Fruit fly (Drosophila melanogaster): ENCODE results near the gene Hus1-like.

Hus1-like gene

dm6 chr3R:4804126-4804649 is 7.7 kb downstream of the Hus1-like start:
- TF ChIP-seq fd96Ca (GFP tag; IDR thresholded peaks at IDR 0.05) (0 out of 3 replicates have a peak, but pooled peaks have one; percentile 20), Ets98B (GFP tag; IDR thresholded peaks at IDR 0.05) (no peak), gl (tag; optimal IDR thresholded peaks at IDR 0.05) (no peak), Pif1A (GFP tag; optimal IDR thresholded peaks at IDR 0.05) (no peak), CG10348 (GFP tag; IDR thresholded peaks at IDR 0.05) (no peak)

DNA sequence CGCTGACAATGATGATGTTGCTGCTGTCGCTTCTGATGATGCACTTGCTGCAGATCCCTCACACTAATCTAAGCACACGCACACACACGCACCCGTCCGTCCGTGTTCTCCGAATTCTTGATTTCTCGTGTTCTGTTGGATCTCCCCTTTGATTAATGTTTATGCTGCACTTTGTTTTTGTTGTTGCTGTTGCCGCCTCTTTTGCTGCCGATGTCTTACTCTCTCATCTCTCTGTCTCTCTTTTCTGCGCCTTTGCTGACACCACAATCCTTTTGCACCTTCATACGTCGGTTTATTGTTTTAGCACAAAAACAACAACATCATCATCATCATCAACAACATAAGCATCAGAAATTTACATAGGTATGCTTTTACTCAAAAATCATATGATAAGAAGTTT is 13.9 kb downstream of the Hus1-like start:
- TF ChIP-seq rn (GFP tag; IDR thresholded peaks at IDR 0.05), result no peak
- no peak for TF ChIP-seq CG4496 (GFP tag; IDR thresholded peaks at IDR 0.05)
- no peak for TF ChIP-seq Pif1A (GFP tag; optimal IDR thresholded peaks at IDR 0.05)
- no peak for TF ChIP-seq CG34367 (tag; optimal IDR thresholded peaks at IDR 0.05)
- no peak for TF ChIP-seq Pif1B (GFP tag; optimal IDR thresholded peaks at IDR 0.05)
- TF ChIP-seq CG10348 (GFP tag; IDR thresholded peaks at IDR 0.05), result no peak
- TF ChIP-seq Ets98B (GFP tag; IDR thresholded peaks at IDR 0.05), result no peak
- no peak for TF ChIP-seq CG12605 (GFP tag; IDR thresholded peaks at IDR 0.05)
- TF ChIP-seq CG13204 (GFP tag; optimal IDR thresholded peaks at IDR 0.05), result no peak

dm6 chr3R:4797585-4797984 is 14.3 kb downstream of the Hus1-like start:
- TF ChIP-seq gl (tag; optimal IDR thresholded peaks at IDR 0.05) (no peak), EcR (GFP tag; optimal IDR thresholded peaks at IDR 0.05) (no peak), CG8301 (tag; optimal IDR thresholded peaks at IDR 0.05) (no peak), fd96Ca (GFP tag; IDR thresholded peaks at IDR 0.05) (no peak), CG10348 (GFP tag; IDR thresholded peaks at IDR 0.05) (no peak), CG14655 (GFP tag; optimal IDR thresholded peaks at IDR 0.05) (no peak), D1 (tag; optimal IDR thresholded peaks at IDR 0.05) (no peak), Pif1B (GFP tag; optimal IDR thresholded peaks at IDR 0.05) (no peak), CG15710 (tag; optimal IDR thresholded peaks at IDR 0.05) (no peak), CG17806 (tag; optimal IDR thresholded peaks at IDR 0.05) (no peak), CG9948 (tag; optimal IDR thresholded peaks at IDR 0.05) (no peak), CG32121 (GFP tag; IDR thresholded peaks at IDR 0.05) (no peak), CG4496 (GFP tag; IDR thresholded peaks at IDR 0.05) (no peak), CG12605 (GFP tag; IDR thresholded peaks at IDR 0.05) (no peak), rn (GFP tag; IDR thresholded peaks at IDR 0.05) (no peak), CG34367 (tag; optimal IDR thresholded peaks at IDR 0.05) (no peak)

DNA sequence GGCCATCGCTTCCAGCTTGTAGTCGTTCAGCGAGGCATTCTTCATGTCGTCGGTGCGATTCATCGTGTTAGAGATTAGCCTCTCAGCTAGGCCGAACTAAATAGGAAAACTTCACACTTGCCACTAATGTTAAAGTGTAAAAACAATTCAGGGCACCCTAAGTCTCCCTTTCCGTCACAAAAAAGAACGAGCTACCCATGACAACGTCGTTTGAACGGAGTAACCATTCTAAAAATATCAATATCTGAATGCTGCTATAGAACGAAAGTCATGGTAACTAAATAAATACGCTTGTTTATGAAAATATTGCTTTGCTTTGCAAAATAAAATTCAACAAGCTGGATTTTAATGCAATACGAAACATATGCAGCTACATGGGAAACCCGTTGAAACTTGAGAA is 27.3 kb downstream of the Hus1-like start, which contains the start of gene Ccdc39:
TSS of gene Ccdc39 (minus strand) at position 101 of the 400 bp plus-strand sequence.
- TF ChIP-seq CG32121 (GFP tag; IDR thresholded peaks at IDR 0.05) (no peak), Pif1A (GFP tag; optimal IDR thresholded peaks at IDR 0.05) (no peak), CG9948 (tag; optimal IDR thresholded peaks at IDR 0.05) (no peak), fd96Ca (GFP tag; IDR thresholded peaks at IDR 0.05) (no peak), CG10348 (GFP tag; IDR thresholded peaks at IDR 0.05) (no peak), CG8159 (tag; optimal IDR thresholded peaks at IDR 0.05) (no peak), gl (tag; optimal IDR thresholded peaks at IDR 0.05) (no peak), CG15710 (tag; optimal IDR thresholded peaks at IDR 0.05) (no peak), CG17806 (tag; optimal IDR thresholded peaks at IDR 0.05) (no peak), rn (GFP tag; IDR thresholded peaks at IDR 0.05) (no peak), D1 (tag; optimal IDR thresholded peaks at IDR 0.05) (no peak), CG4496 (GFP tag; IDR thresholded peaks at IDR 0.05) (no peak)

dm6 chr3R:4780721-4781120 is 31.2 kb downstream of the Hus1-like start:
- no peak for TF ChIP-seq CG14655 (GFP tag; optimal IDR thresholded peaks at IDR 0.05)
- no peak for TF ChIP-seq rn (GFP tag; IDR thresholded peaks at IDR 0.05)
- TF ChIP-seq CG4496 (GFP tag; IDR thresholded peaks at IDR 0.05), result no peak
- no peak for TF ChIP-seq CG32121 (GFP tag; IDR thresholded peaks at IDR 0.05)
- TF ChIP-seq CG9948 (tag; optimal IDR thresholded peaks at IDR 0.05), result no peak
- TF ChIP-seq CG17806 (tag; optimal IDR thresholded peaks at IDR 0.05), result no peak
- no peak for TF ChIP-seq CG12605 (GFP tag; IDR thresholded peaks at IDR 0.05)
- no peak for TF ChIP-seq CG8159 (tag; optimal IDR thresholded peaks at IDR 0.05)
- TF ChIP-seq D1 (tag; optimal IDR thresholded peaks at IDR 0.05), result no peak
- TF ChIP-seq fd96Ca (GFP tag; IDR thresholded peaks at IDR 0.05), result no peak
- TF ChIP-seq EcR (GFP tag; optimal IDR thresholded peaks at IDR 0.05), result no peak
- no peak for TF ChIP-seq CG8301 (tag; optimal IDR thresholded peaks at IDR 0.05)
- no peak for TF ChIP-seq Snoo (tag; optimal IDR thresholded peaks at IDR 0.05)
- TF ChIP-seq Ets98B (GFP tag; IDR thresholded peaks at IDR 0.05), result no peak
- no peak for TF ChIP-seq Pif1B (GFP tag; optimal IDR thresholded peaks at IDR 0.05)
- TF ChIP-seq CG13204 (GFP tag; optimal IDR thresholded peaks at IDR 0.05), result no peak

DNA sequence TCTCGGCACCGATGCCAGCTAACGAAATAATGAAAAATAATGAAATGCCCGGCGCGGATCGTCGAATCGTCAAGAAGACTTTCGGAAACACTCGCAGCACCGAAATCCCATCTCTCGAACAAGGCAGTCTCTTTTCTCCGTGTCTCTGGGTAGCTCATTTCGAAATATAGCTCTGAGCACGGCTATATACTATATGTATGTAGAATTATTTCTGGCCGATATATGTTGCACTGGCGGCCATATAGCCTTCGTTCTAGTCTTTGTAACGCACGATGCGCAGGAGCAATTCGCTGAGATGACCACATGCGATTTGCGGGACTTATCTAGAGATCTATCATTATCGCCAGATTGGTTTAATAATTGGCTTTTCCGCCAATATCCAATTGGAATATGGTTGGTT is 31.6 kb downstream of the Hus1-like start, which contains the start of gene CG14655:
TSS of gene CG14655 (minus strand) at position 41 of the 400 bp plus-strand sequence.
- no peak for TF ChIP-seq CG4496 (GFP tag; IDR thresholded peaks at IDR 0.05)
- no peak for TF ChIP-seq Snoo (tag; optimal IDR thresholded peaks at IDR 0.05)
- TF ChIP-seq CG15710 (tag; optimal IDR thresholded peaks at IDR 0.05), result no peak
- no peak for TF ChIP-seq CG9948 (tag; optimal IDR thresholded peaks at IDR 0.05)
- no peak for TF ChIP-seq gl (tag; optimal IDR thresholded peaks at IDR 0.05)
- TF ChIP-seq D1 (tag; optimal IDR thresholded peaks at IDR 0.05), result no peak
- TF ChIP-seq CG32121 (GFP tag; IDR thresholded peaks at IDR 0.05), result no peak
- no peak for TF ChIP-seq CG14655 (GFP tag; optimal IDR thresholded peaks at IDR 0.05)
- no peak for TF ChIP-seq CG17806 (tag; optimal IDR thresholded peaks at IDR 0.05)
- TF ChIP-seq Pif1B (GFP tag; optimal IDR thresholded peaks at IDR 0.05), result no peak
- TF ChIP-seq CG10348 (GFP tag; IDR thresholded peaks at IDR 0.05), result no peak

- no peak for TF ChIP-seq CG34367 (tag; optimal IDR thresholded peaks at IDR 0.05)
- no peak for TF ChIP-seq rn (GFP tag; IDR thresholded peaks at IDR 0.05)
- TF ChIP-seq fd96Ca (GFP tag; IDR thresholded peaks at IDR 0.05), result no peak
- TF ChIP-seq CG32121 (GFP tag; IDR thresholded peaks at IDR 0.05), result 0 out of 2 replicates have a peak, but pooled peaks have one; percentile 12
- peak; percentile 15; the same call in 1 of the 2 replicates for TF ChIP-seq Ets98B (GFP tag; IDR thresholded peaks at IDR 0.05)
- TF ChIP-seq CG4496 (GFP tag; IDR thresholded peaks at IDR 0.05), result peak; percentile 54; the same call in 1 of the 3 replicates
These were observed 36.5 kb downstream of the Hus1-like start for dm6 chr3R:4775371-4775770.

Measured in whole organism, pupa.